Worm (Caenorhabditis elegans): Measurements from ENCODE around the gene F23D12.11.

The F23D12.11 gene

DNA sequence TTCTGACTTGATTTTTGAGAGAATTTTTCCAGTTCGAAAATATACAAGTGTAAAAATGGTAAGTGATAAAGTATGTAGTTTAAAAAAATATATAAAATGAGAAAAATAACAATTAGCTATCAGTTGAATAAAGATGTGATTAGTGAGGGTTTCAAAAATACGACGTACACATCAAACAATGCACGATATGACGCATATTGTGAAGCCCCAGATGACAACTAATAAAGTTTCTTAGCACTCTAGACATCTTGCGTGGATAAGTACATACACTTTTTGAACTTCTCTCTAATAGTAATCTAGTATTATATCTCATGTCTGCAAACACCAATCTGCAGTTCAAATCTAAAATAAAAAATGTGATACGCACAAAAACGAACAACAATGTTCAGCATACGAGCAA, 5.9 kb upstream of the F23D12.11 start:
- TF ChIP-seq F13C5.2 (tag; optimal IDR thresholded peaks at IDR 0.05) (no peak), tra-4 (tag; optimal IDR thresholded peaks at IDR 0.05) (no peak), hmbx-1 (tag; optimal IDR thresholded peaks at IDR 0.05) (no peak), aly-1 (tag; optimal IDR thresholded peaks at IDR 0.05) (no peak), ceh-36 (tag; optimal IDR thresholded peaks at IDR 0.05) (no peak)

DNA sequence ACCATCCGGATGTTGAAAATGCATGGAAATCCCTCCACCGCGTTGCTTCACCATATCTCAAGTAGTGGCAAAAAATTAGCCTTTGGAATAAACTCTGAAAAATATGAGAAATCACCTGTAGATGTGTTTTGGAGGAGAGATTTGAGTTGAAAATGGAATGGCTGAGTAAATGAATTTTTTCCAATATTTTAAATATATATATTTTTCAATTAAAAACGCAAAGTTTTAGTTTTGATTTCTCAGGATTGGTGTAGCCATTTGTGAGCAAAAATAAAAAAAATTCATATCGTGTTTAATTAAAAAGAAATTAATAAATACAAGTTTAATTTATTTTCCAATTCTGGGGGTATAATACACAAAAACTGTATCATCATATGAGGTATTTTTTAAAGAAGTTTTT, 3.5 kb upstream of the F23D12.11 start, which contains the start of gene F23D12.1:
Gene F23D12.1 (minus strand): TSS at position 101 of the 400 bp plus-strand sequence.
- TF ChIP-seq ceh-13 (GFP tag; optimal IDR thresholded peaks at IDR 0.05) (no peak), pes-1 (GFP tag; IDR thresholded peaks at IDR 0.05) (no peak), aly-1 (tag; optimal IDR thresholded peaks at IDR 0.05) (no peak), ama-1 (optimal IDR thresholded peaks at IDR 0.05) (no peak), F13C5.2 (tag; optimal IDR thresholded peaks at IDR 0.05) (no peak), hmbx-1 (tag; optimal IDR thresholded peaks at IDR 0.05) (no peak), tra-4 (tag; optimal IDR thresholded peaks at IDR 0.05) (no peak), sea-1 (GFP tag; conservative IDR thresholded peaks at IDR 0.05) (no peak), B0310.2 (tag; optimal IDR thresholded peaks at IDR 0.05) (no peak), flt-1 (GFP tag; IDR thresholded peaks at IDR 0.05) (no peak), tbx-11 (GFP tag; IDR thresholded peaks at IDR 0.05) (no peak), ets-7 (tag; optimal IDR thresholded peaks at IDR 0.05) (no peak), hmg-4 (GFP tag; optimal IDR thresholded peaks at IDR 0.05) (no peak), scrt-1 (GFP tag; IDR thresholded peaks at IDR 0.05) (no peak), hnd-1 (tag; optimal IDR thresholded peaks at IDR 0.05) (no peak)

DNA sequence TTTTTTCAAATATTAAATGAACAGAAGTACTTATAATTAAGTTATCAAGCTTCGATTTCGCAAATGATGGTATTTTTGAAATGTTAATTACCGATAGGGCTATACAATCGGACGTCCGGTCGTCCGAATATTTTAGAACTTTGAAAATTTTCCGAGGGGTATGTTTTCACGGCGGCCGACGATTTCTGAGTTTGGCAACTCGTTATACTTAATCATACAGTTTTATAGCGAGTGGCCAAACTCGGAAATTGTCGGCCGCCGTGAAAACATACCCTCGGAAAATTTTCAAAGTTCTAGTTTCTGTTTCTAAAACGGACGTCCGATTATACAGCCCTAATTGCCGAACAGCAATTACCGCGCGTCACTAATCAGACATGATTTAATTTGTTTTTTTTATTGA, 365 bp downstream of the F23D12.11 start:
- TF ChIP-seq scrt-1 (GFP tag; IDR thresholded peaks at IDR 0.05): no peak
- TF ChIP-seq tra-4 (tag; optimal IDR thresholded peaks at IDR 0.05): no peak
- TF ChIP-seq ceh-36 (tag; optimal IDR thresholded peaks at IDR 0.05): no peak
- no peak for TF ChIP-seq aly-1 (tag; optimal IDR thresholded peaks at IDR 0.05)
- TF ChIP-seq hmbx-1 (tag; optimal IDR thresholded peaks at IDR 0.05): no peak
- no peak for TF ChIP-seq tbx-37 (GFP tag; conservative IDR thresholded peaks at IDR 0.05)
- no peak for TF ChIP-seq ets-7 (tag; optimal IDR thresholded peaks at IDR 0.05)
- TF ChIP-seq flt-1 (GFP tag; IDR thresholded peaks at IDR 0.05): no peak
- no peak for TF ChIP-seq pes-1 (GFP tag; IDR thresholded peaks at IDR 0.05)

DNA sequence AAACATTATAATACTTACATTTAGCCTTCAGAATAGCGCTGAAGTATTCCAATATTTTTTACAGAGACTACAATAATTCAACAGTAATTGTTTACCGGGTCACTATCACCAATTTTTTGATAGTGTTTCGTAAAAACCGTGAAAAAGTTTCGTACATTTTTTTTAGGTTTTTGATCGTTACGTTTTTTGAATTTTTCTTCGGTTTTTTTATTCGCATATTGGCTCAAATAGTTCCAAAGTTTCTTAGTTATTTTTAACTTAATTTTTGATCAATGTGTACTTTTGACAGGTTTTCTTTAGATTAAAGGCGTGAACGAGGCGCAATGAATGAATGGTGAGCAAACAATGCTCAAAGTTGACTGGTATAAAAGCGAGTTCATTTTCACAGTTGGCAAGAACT, 1.4 kb downstream of the F23D12.11 start, which contains the start of gene fipr-3:
Gene fipr-3 (plus strand): TSS at position 301 of the 400 bp plus-strand sequence.
- TF ChIP-seq hmg-4 (GFP tag; optimal IDR thresholded peaks at IDR 0.05): no peak
- no peak for TF ChIP-seq flt-1 (GFP tag; IDR thresholded peaks at IDR 0.05)
- TF ChIP-seq tbx-11 (GFP tag; IDR thresholded peaks at IDR 0.05): no peak
- TF ChIP-seq ama-1 (optimal IDR thresholded peaks at IDR 0.05): no peak
- no peak for TF ChIP-seq scrt-1 (GFP tag; IDR thresholded peaks at IDR 0.05)
- TF ChIP-seq aly-1 (tag; optimal IDR thresholded peaks at IDR 0.05): no peak
- TF ChIP-seq ceh-13 (GFP tag; optimal IDR thresholded peaks at IDR 0.05): no peak
- no peak for TF ChIP-seq sea-1 (GFP tag; conservative IDR thresholded peaks at IDR 0.05)
- TF ChIP-seq B0310.2 (tag; optimal IDR thresholded peaks at IDR 0.05): no peak
- no peak for TF ChIP-seq hnd-1 (tag; optimal IDR thresholded peaks at IDR 0.05)
- TF ChIP-seq hmbx-1 (tag; optimal IDR thresholded peaks at IDR 0.05): no peak
- no peak for TF ChIP-seq ceh-36 (tag; optimal IDR thresholded peaks at IDR 0.05)
- TF ChIP-seq tbx-37 (GFP tag; conservative IDR thresholded peaks at IDR 0.05): no peak

DNA sequence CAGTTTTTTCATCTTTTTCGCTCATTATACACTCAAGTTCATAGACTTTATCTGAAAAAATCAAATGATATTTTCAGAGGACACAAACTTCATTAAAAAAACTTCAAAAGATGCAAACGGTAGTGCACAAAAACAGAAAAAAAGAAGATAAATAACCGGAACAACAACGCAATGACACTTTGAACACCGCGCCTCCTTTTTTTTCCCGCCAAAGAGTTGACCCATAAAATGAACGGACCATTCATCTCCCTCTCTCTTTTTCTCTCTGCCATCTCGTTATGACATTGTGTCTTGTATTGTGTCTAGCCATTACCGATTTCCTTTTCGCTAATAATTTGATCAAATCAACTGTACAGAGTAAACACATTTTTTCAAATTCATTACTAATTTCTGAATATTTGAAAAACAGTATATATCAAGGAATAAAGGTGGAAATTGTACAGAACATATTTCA, 3.0 kb downstream of the F23D12.11 start, which contains the start of gene F23D12.2:
Gene F23D12.2 (minus strand): TSS at position 51 of the 454 bp plus-strand sequence.
- TF ChIP-seq ceh-36 (tag; optimal IDR thresholded peaks at IDR 0.05) (no peak), F13C5.2 (tag; optimal IDR thresholded peaks at IDR 0.05) (no peak), hmbx-1 (tag; optimal IDR thresholded peaks at IDR 0.05) (no peak)

DNA sequence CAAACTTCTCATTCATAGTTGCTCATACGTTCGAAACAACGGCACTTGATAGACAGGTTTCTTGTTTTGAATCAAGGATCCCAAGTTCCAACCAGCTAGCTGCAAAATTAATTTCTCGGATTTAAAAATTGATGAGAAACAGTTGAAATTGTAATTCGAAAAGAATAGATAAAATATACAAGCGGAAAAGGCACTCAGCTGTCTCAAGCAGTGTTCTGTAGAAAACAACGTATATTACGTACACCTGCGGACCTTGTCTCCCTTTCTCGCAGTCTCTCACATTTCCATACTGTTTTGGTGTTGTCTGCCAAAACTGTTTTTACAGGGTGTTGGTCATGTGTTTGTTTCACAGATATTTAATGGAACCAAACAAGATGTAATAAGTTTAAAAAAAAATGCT, 8.9 kb downstream of the F23D12.11 start, which contains the start of gene F23D12.10:
Gene F23D12.10 (minus strand): TSS at position 101 of the 400 bp plus-strand sequence.
- TF ChIP-seq scrt-1 (GFP tag; IDR thresholded peaks at IDR 0.05) (no peak), ceh-36 (tag; optimal IDR thresholded peaks at IDR 0.05) (no peak), ets-7 (tag; optimal IDR thresholded peaks at IDR 0.05) (no peak), aly-1 (tag; optimal IDR thresholded peaks at IDR 0.05) (no peak), tbx-37 (GFP tag; conservative IDR thresholded peaks at IDR 0.05) (no peak), pes-1 (GFP tag; IDR thresholded peaks at IDR 0.05) (no peak), hmg-4 (GFP tag; optimal IDR thresholded peaks at IDR 0.05) (no peak), F13C5.2 (tag; optimal IDR thresholded peaks at IDR 0.05) (no peak), tbx-11 (GFP tag; IDR thresholded peaks at IDR 0.05) (no peak), B0310.2 (tag; optimal IDR thresholded peaks at IDR 0.05) (no peak), hnd-1 (tag; optimal IDR thresholded peaks at IDR 0.05) (no peak), ceh-13 (GFP tag; optimal IDR thresholded peaks at IDR 0.05) (no peak)

DNA sequence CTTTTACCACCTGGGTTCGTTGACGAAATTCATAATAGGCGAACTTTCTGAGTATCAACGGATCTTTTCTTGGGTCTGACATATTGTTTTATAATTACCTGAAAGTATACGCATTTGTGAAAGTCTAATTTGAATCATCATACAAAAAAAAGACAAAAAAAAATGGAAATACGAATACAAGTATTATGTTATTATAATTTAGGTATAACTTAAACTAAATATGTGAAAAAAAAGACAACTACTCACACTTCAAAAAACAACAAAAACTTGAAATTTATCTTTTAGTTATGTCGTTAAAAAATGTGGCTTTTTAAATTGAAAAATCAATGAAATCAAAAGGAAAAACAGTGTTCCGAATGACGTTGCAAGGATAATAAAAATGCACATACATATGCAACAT, 11.8 kb downstream of the F23D12.11 start, which contains the start of gene fbxa-179:
Gene fbxa-179 (minus strand): TSS at position 101 of the 400 bp plus-strand sequence.
- no peak for TF ChIP-seq scrt-1 (GFP tag; IDR thresholded peaks at IDR 0.05)
- TF ChIP-seq ets-7 (tag; optimal IDR thresholded peaks at IDR 0.05): no peak
- TF ChIP-seq tra-4 (tag; optimal IDR thresholded peaks at IDR 0.05): no peak
- no peak for TF ChIP-seq tbx-37 (GFP tag; conservative IDR thresholded peaks at IDR 0.05)
- TF ChIP-seq ceh-13 (GFP tag; optimal IDR thresholded peaks at IDR 0.05): no peak

DNA sequence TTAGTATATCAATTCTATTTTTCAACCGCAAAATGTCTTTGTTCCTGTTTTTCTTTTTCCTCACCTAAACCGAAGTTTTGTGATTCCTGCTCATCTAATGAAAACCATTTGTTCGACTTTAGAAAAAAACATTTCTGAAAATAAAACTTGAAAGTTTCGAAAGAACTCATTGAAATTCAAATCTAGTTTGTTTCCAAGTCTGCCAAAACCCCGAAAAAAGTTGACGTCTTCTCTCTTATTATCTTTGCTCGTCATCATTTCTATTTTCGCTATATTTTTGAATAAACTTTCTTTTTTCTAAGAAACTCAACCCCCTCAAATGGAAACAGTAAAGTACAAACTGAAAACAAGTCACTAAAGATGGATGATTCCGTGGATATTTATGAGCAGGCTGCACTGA, 18.7 kb downstream of the F23D12.11 start, which contains the start of gene frpr-17:
Gene frpr-17 (plus strand): TSS at position 301 of the 400 bp plus-strand sequence.
- TF ChIP-seq ama-1 (optimal IDR thresholded peaks at IDR 0.05) (no peak), scrt-1 (GFP tag; IDR thresholded peaks at IDR 0.05) (no peak), ceh-36 (tag; optimal IDR thresholded peaks at IDR 0.05) (no peak)

All from whole organism, early embryonic.